Fruit fly (Drosophila melanogaster) whole organism, adult: Measurements from ENCODE around the gene CG42673.

Experiments used
- CG11617 ChIP-seq: fragments of 200-800 bp; sonication (Bioruptor generic); optimal IDR thresholded peaks from 2 replicates; lab custom pipeline; 2017; ENCODE audit warnings: mild to moderate bottlenecking, missing biosample characterization, missing genetic modification reagents, missing genetic modification characterization
- CG12768 ChIP-seq: fragments of 200-800 bp; sonication (Bioruptor generic); optimal IDR thresholded peaks from 2 replicates; lab custom pipeline; 2017; ENCODE audit warnings: missing biosample characterization, missing genetic modification characterization, mild to moderate bottlenecking, moderate library complexity, missing genetic modification reagents
- CG14711 ChIP-seq: fragments of 200-800 bp; sonication (Bioruptor generic); optimal IDR thresholded peaks from 2 replicates; lab custom pipeline; 2018; ENCODE audit warnings: missing biosample characterization, mild to moderate bottlenecking, missing genetic modification characterization, moderate library complexity
- CG1620 ChIP-seq: fragments of 200-800 bp; sonication (Bioruptor generic); optimal IDR thresholded peaks from 2 replicates; lab custom pipeline; 2016; ENCODE audit warnings: missing biosample characterization, missing genetic modification characterization
- CG33017 ChIP-seq: fragments of 200-800 bp; sonication (Bioruptor generic); optimal IDR thresholded peaks from 2 replicates; lab custom pipeline; 2018; ENCODE audit warnings: missing biosample characterization, mild to moderate bottlenecking, missing genetic modification characterization, moderate library complexity
- CG7045 ChIP-seq: fragments of 200-800 bp; sonication (Bioruptor generic); optimal IDR thresholded peaks from 2 replicates; lab custom pipeline; 2017; ENCODE audit warnings: missing biosample characterization, mild to moderate bottlenecking, missing genetic modification characterization
- CG7101 ChIP-seq: fragments of 200-800 bp; sonication (Bioruptor generic); optimal IDR thresholded peaks from 2 replicates; lab custom pipeline; 2018; ENCODE audit warnings: missing biosample characterization, mild to moderate bottlenecking, missing genetic modification characterization, moderate library complexity
- Clk ChIP-seq: fragments of 200-800 bp; sonication (Bioruptor generic); optimal IDR thresholded peaks from 2 replicates; lab custom pipeline; 2017; ENCODE audit warnings: missing biosample characterization, missing genetic modification characterization
- Crg-1 ChIP-seq: fragments of 200-800 bp; sonication (Bioruptor generic); optimal IDR thresholded peaks from 2 replicates; lab custom pipeline; 2016; ENCODE audit warnings: missing biosample characterization, missing genetic modification characterization
- Hr96 ChIP-seq: fragments of 200-800 bp; sonication (Bioruptor generic); optimal IDR thresholded peaks from 2 replicates; lab custom pipeline; 2016; ENCODE audit warnings: missing biosample characterization, missing genetic modification characterization
- Mnt ChIP-seq: fragments of 200-800 bp; sonication (Bioruptor generic); optimal IDR thresholded peaks from 2 replicates; lab custom pipeline; 2016; ENCODE audit warnings: missing biosample characterization, mild to moderate bottlenecking, missing genetic modification characterization
- bab1 ChIP-seq: fragments of 200-800 bp; sonication (Bioruptor generic); optimal IDR thresholded peaks from 3 replicates; lab custom pipeline; 2019; ENCODE audit warnings: missing biosample characterization, mild to moderate bottlenecking, missing genetic modification characterization, moderate library complexity
- cic ChIP-seq: fragments of 200-800 bp; sonication (Bioruptor generic); optimal IDR thresholded peaks from 2 replicates; lab custom pipeline; 2017; ENCODE audit warnings: missing biosample characterization, mild to moderate bottlenecking, missing genetic modification characterization, moderate library complexity
- cnc ChIP-seq, 2 experiments: fragments of >200 bp; optimal IDR thresholded peaks; 2 replicates each; lab custom pipeline; 2017
- kay ChIP-seq: fragments of 200-800 bp; sonication (Bioruptor generic); peaks from one replicate; lab custom pipeline; 2016; ENCODE audit warnings: missing biosample characterization, missing genetic modification characterization, borderline replicate concordance
- ovo ChIP-seq: fragments of 200-800 bp; sonication (Bioruptor generic); optimal IDR thresholded peaks from 2 replicates; lab custom pipeline; 2016; ENCODE audit warnings: missing biosample characterization, missing genetic modification characterization
- pad ChIP-seq: fragments of 200-800 bp; sonication (Bioruptor generic); optimal IDR thresholded peaks from 3 replicates; lab custom pipeline; 2017; ENCODE audit warnings: missing biosample characterization, missing genetic modification characterization, mild to moderate bottlenecking, moderate library complexity, missing genetic modification reagents
- tj ChIP-seq: fragments of 200-800 bp; sonication (Bioruptor generic); optimal IDR thresholded peaks from 3 replicates; lab custom pipeline; 2017; ENCODE audit warnings: missing biosample characterization, mild to moderate bottlenecking, missing genetic modification characterization, moderate library complexity
- toe ChIP-seq: fragments of 200-800 bp; sonication (Bioruptor generic); optimal IDR thresholded peaks from 2 replicates; lab custom pipeline; 2016; ENCODE audit warnings: missing biosample characterization, missing genetic modification characterization

CG42673 gene

DNA sequence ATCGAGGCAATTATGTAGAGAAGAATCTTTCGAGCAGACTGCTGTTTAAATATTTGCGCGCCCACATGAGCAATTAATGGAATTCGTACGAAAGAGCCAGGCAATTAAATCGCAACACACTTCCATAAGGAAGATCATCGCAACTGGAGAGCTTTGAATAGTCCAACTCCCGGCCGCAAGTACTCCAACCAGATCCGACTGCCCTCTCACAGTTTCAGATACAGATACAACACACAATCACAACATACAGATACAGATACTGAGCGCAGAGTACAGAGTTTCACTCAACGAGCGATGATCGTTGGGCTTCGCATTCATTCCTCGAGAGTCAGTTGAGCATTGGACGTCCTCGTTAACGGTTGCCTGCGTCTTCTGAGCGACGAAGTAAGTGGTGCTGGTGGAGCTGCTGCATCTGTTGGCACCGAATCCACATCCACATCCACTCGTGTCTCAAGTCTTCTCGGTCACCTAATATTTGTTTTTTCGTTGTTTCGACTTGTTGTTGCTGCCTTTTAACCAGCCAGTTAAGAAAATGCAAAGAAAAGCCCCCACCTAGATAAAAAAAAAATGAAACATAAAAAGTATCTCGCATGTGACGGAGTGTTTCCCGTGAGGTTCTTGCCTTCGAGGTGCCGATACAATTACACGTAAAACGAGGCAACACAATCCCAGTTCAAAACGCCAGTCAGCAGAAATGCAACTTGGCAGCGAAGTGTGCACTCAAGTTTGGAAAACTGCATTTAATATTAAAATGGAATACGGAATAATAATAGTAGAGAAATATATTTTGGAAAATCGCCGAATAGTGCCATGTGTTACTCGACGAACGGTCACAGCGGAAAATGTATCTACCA lies 67.8 kb downstream of the CG42673 start, which contains the start of gene LanB2:
TSS of gene LanB2 (plus strand) at position 326 of the 854 bp plus-strand sequence.
- TF ChIP-seq tj (GFP tag; lab: Kevin White, UChicago) = peak; percentile 91
- TF ChIP-seq CG11617 = no peak

- TF ChIP-seq CG7101 (tag; lab: Kevin White, UChicago) = no peak
- TF ChIP-seq CG1620 (GFP tag; lab: Kevin White, UChicago) = no peak
- no peak for TF ChIP-seq bab1
- TF ChIP-seq CG12768 (GFP tag; lab: Kevin White, UChicago) = no peak
- no peak for TF ChIP-seq pad (GFP tag; lab: Kevin White, UChicago)
- peak; percentile 11 for TF ChIP-seq cic (GFP tag; lab: Kevin White, UChicago)
- peak; percentile 48 for TF ChIP-seq tj (GFP tag; lab: Kevin White, UChicago)
- no peak for TF ChIP-seq toe (GFP tag; lab: Kevin White, UChicago)
Measured at dm6 chr3L:9615443-9616141, 68.6 kb downstream of the CG42673 start.

dm6 chr3L:9624014-9624413 lies 77.0 kb downstream of the CG42673 start, which contains the start of gene CG3335:
TSS of gene CG3335 (plus strand) at chr3L:9624237.
- no peak for TF ChIP-seq CG7045
- TF ChIP-seq Mnt = peak; percentile 95

dm6 chr3L:9628376-9628775 lies 81.4 kb downstream of the CG42673 start, which contains the start of gene Cyp40:
TSS of gene Cyp40 (plus strand) at chr3L:9628676.
- TF ChIP-seq tj (GFP tag; lab: Kevin White, UChicago) (no peak), CG7045 (no peak), CG1620 (GFP tag; lab: Kevin White, UChicago) (no peak), CG11617 (no peak), toe (GFP tag; lab: Kevin White, UChicago) (no peak), cnc (optimal IDR thresholded peaks at IDR 0.05; lab: Kevin White, UChicago) (no peak), ovo (GFP tag; lab: Kevin White, UChicago) (no peak), CG33017 (no peak), kay (GFP tag; lab: Kevin White, UChicago) (no peak), Crg-1 (GFP tag; lab: Kevin White, UChicago) (no peak), CG14711 (tag; lab: Kevin White, UChicago) (no peak), Hr96 (GFP tag; lab: Kevin White, UChicago) (no peak), Clk (GFP tag; lab: Kevin White, UChicago) (no peak)

DNA sequence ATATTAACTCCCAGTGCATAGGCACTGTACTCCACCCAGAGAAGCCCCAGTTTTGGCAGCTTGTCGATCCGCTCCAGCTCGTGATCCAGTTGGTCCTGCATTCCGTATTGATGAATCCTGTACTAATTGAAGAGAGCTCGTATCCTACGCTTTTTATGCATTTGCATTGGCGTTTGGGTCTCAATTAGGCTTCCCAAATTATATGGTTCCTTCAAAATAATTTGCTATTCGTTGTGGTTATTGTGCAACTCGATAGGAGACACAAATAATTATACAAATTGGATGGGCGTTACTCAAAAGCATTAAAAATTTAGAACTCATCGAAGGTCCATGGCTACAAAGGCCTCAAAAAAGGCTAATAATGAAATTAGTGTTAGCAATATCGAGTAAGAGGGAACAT lies 82.1 kb downstream of the CG42673 start, which contains the start of gene Or67b:
TSS of gene Or67b (minus strand) at position 101 of the 400 bp plus-strand sequence.
- TF ChIP-seq Clk (GFP tag; lab: Kevin White, UChicago) (no peak), toe (GFP tag; lab: Kevin White, UChicago) (no peak), Crg-1 (GFP tag; lab: Kevin White, UChicago) (no peak), CG7101 (tag; lab: Kevin White, UChicago) (no peak), CG1620 (GFP tag; lab: Kevin White, UChicago) (no peak), CG11617 (no peak), CG12768 (GFP tag; lab: Kevin White, UChicago) (no peak), cic (GFP tag; lab: Kevin White, UChicago) (no peak), pad (GFP tag; lab: Kevin White, UChicago) (no peak), tj (GFP tag; lab: Kevin White, UChicago) (no peak), ovo (GFP tag; lab: Kevin White, UChicago) (no peak), Hr96 (GFP tag; lab: Kevin White, UChicago) (no peak), CG7045 (no peak), cnc (optimal IDR thresholded peaks at IDR 0.05; lab: Kevin White, UChicago) (no peak)

DNA sequence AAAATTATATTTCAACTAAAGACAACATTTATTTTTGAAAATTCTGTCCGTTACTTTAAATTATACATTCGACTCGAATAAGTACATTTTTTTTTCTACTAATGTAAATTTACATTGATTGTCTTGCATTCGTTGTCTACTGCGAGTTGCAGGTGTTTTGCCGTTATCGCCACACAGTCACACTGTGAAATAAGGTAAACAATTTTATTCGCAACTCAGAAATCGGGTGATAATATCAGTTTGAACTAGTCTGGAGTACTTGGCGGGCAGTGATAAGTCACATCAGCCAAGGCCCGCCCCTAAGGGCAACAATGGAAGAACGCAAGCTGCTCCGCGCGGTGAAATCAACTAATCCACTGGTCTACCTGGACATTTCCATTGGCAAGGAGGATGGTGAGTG lies 82.9 kb downstream of the CG42673 start:
- TF ChIP-seq CG7101 (tag; lab: Kevin White, UChicago) (no peak), bab1 (peak; percentile 42)

DNA sequence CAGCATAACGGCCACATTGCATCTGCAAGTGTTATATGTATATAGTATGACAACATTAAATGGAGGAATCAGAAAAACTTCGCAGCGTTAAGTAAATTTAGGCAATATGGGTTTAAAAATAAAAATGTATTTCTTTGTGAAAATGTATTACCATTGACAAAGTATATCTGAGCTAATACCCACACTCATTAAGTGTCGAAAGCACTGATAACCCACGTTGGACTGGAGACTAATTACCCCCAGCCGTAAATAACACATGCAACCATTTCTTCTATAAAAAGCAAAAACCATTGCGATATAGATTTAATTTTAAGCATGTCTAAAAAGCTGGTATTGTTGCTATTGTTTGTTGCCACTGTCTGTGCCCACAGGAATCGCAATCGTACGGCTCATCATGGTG lies 90.8 kb downstream of the CG42673 start, which contains the start of gene CG8329:
TSS of gene CG8329 (plus strand) at position 301 of the 400 bp plus-strand sequence.
- no peak for TF ChIP-seq pad (GFP tag; lab: Kevin White, UChicago)
- TF ChIP-seq CG14711 (tag; lab: Kevin White, UChicago) = no peak
- TF ChIP-seq ovo (GFP tag; lab: Kevin White, UChicago) = no peak
- no peak for TF ChIP-seq CG12768 (GFP tag; lab: Kevin White, UChicago)
- no peak for TF ChIP-seq CG1620 (GFP tag; lab: Kevin White, UChicago)
- TF ChIP-seq bab1 = no peak
